Worm (Caenorhabditis elegans) whole organism, young adult: ENCODE data around the gene rps-1.

Source experiments
- B0035.1 ChIP-seq: sonication (generic microtip); optimal IDR thresholded peaks from 2 replicates; lab custom pipeline; 2016; ENCODE audit warnings: missing genetic modification characterization, mild to moderate bottlenecking, missing compliant biosample characterization, missing genotype, missing genetic modification reagents
- B0261.1 ChIP-seq: sonication (generic microtip); optimal IDR thresholded peaks from 2 replicates; lab custom pipeline; 2016; ENCODE audit warnings: mild to moderate bottlenecking, missing genetic modification characterization, moderate library complexity, missing compliant biosample characterization
- F33H1.4 ChIP-seq: fragments of 200-800 bp; sonication (Bioruptor generic); IDR thresholded peaks from 2 replicates; pipeline ENCODE4 v1.3.6; 2022; ENCODE audit warnings: missing genetic modification reagents, missing genetic modification characterization, missing compliant biosample characterization
- F57A8.1 ChIP-seq: fragments of 200-800 bp; sonication (Bioruptor generic); optimal IDR thresholded peaks from 2 replicates; lab custom pipeline; 2018; ENCODE audit warnings: mild to moderate bottlenecking, missing genetic modification characterization, moderate library complexity, missing compliant biosample characterization
- K12H6.12 ChIP-seq: fragments of 200-800 bp; sonication (Bioruptor generic); optimal IDR thresholded peaks from 2 replicates; lab custom pipeline; 2018; ENCODE audit warnings: mild to moderate bottlenecking, missing genetic modification characterization, missing compliant biosample characterization
- T26A5.8 ChIP-seq: sonication (generic microtip); optimal IDR thresholded peaks from 2 replicates; lab custom pipeline; 2016; ENCODE audit warnings: missing genetic modification characterization, missing compliant biosample characterization
- Y56A3A.18 ChIP-seq: fragments of 200-800 bp; sonication (Bioruptor generic); IDR thresholded peaks from 2 replicates; pipeline ENCODE4 v1.3.6; 2022; ENCODE audit warnings: missing genetic modification reagents, missing genetic modification characterization, missing compliant biosample characterization
- Y67H2A.10 ChIP-seq: fragments of 200-800 bp; sonication (Bioruptor generic); conservative IDR thresholded peaks from 2 replicates; pipeline ENCODE4 v1.3.6; 2022; ENCODE audit warnings: missing genetic modification reagents, missing genetic modification characterization, missing compliant biosample characterization
- ZK185.1 ChIP-seq: sonication (generic microtip); optimal IDR thresholded peaks from 2 replicates; lab custom pipeline; 2016; ENCODE audit warnings: mild to moderate bottlenecking, missing genetic modification characterization, missing compliant biosample characterization; ENCODE audit not compliant: poor library complexity, severe bottlenecking
- athp-1 ChIP-seq: sonication (generic microtip); optimal IDR thresholded peaks from 2 replicates; lab custom pipeline; 2017; ENCODE audit warnings: mild to moderate bottlenecking, missing genetic modification characterization, missing compliant biosample characterization
- bed-1 ChIP-seq: fragments of 200-800 bp; sonication (Bioruptor generic); IDR thresholded peaks from 2 replicates; pipeline ENCODE4 v1.3.6; 2022; ENCODE audit warnings: missing genetic modification reagents, missing genetic modification characterization, missing compliant biosample characterization
- ccch-3 ChIP-seq: fragments of 200-800 bp; sonication (Bioruptor generic); optimal IDR thresholded peaks from 2 replicates; lab custom pipeline; 2018; ENCODE audit warnings: mild to moderate bottlenecking, missing genetic modification characterization, missing compliant biosample characterization
- cebp-1 ChIP-seq, 2 experiments: fragments of 200-800 bp in 1 of 2; sonication (Bioruptor generic) in 1 of 2; sonication (generic microtip) in 1 of 2; IDR thresholded peaks in 1 of 2; optimal IDR thresholded peaks in 1 of 2; 2 replicates each; pipeline versions ENCODE4 v1.3.6 to Lab custom; 2017 to 2022; ENCODE audit warnings: missing compliant biosample characterization in 2 of 2, missing genetic modification characterization in 2 of 2, mild to moderate bottlenecking in 1 of 2, missing genetic modification reagents in 1 of 2, moderate library complexity in 1 of 2
- ceh-40 ChIP-seq: fragments of 200-800 bp; sonication (Bioruptor generic); IDR thresholded peaks from 2 replicates; pipeline ENCODE4 v1.3.6; 2022; ENCODE audit warnings: missing genetic modification characterization, missing compliant biosample characterization
- ceh-91 ChIP-seq: fragments of 200-800 bp; sonication (Bioruptor generic); IDR thresholded peaks from 2 replicates; pipeline ENCODE4 v1.3.6; 2022; ENCODE audit warnings: missing genetic modification reagents, missing genetic modification characterization, missing compliant biosample characterization
- dox-1 ChIP-seq: fragments of 200-800 bp; sonication (Bioruptor generic); IDR thresholded peaks from 2 replicates; pipeline ENCODE4 v1.3.6; 2022; ENCODE audit warnings: missing genetic modification reagents, missing genetic modification characterization, missing compliant biosample characterization
- dpl-1 ChIP-seq: fragments of 150-350 bp; optimal IDR thresholded peaks from 2 replicates; lab custom pipeline; 2014; ENCODE audit warnings: missing biosample characterization, missing genetic modification reagents, missing genetic modification characterization
- ekl-4 ChIP-seq: fragments of 200-800 bp; sonication (Bioruptor generic); IDR thresholded peaks from 2 replicates; pipeline ENCODE4 v1.3.6; 2022; ENCODE audit warnings: missing genetic modification reagents, missing genetic modification characterization, missing compliant biosample characterization
- fkh-3 ChIP-seq: sonication (generic microtip); optimal IDR thresholded peaks from 2 replicates; lab custom pipeline; 2016; ENCODE audit warnings: mild to moderate bottlenecking, missing genetic modification characterization, missing compliant biosample characterization
- gei-17 ChIP-seq: fragments of 200-800 bp; sonication (Bioruptor generic); optimal IDR thresholded peaks from 2 replicates; lab custom pipeline; 2018; ENCODE audit warnings: mild to moderate bottlenecking, missing genetic modification characterization, missing compliant biosample characterization
- him-1 ChIP-seq: sonication (generic microtip); optimal IDR thresholded peaks from 2 replicates; lab custom pipeline; 2016; ENCODE audit warnings: missing genotype, missing genetic modification reagents, missing genetic modification characterization, missing compliant biosample characterization
- hmg-1.2 ChIP-seq: fragments of 200-800 bp; sonication (Bioruptor generic); IDR thresholded peaks from 2 replicates; pipeline ENCODE4 v1.3.6; 2022; ENCODE audit warnings: missing genetic modification reagents, missing genetic modification characterization, missing compliant biosample characterization
- hrde-1 ChIP-seq: sonication (generic microtip); optimal IDR thresholded peaks from 2 replicates; lab custom pipeline; 2016; ENCODE audit warnings: missing genetic modification characterization, mild to moderate bottlenecking, missing compliant biosample characterization, moderate library complexity, missing genotype, missing genetic modification reagents, borderline replicate concordance
- hsf-1 ChIP-seq: fragments of 200-800 bp; sonication (Bioruptor generic); IDR thresholded peaks from 2 replicates; pipeline ENCODE4 v1.3.6; 2022; ENCODE audit warnings: missing genetic modification reagents, missing genetic modification characterization, missing compliant biosample characterization
- lag-1 ChIP-seq: fragments of 200-800 bp; sonication (Bioruptor generic); IDR thresholded peaks from 2 replicates; pipeline ENCODE4 v1.3.6; 2022; ENCODE audit warnings: missing genetic modification reagents, missing genetic modification characterization, missing compliant biosample characterization
- let-526 ChIP-seq: fragments of 200-800 bp; sonication (Bioruptor generic); IDR thresholded peaks from 2 replicates; pipeline ENCODE4 v1.3.6; 2022; ENCODE audit warnings: missing genetic modification reagents, missing genetic modification characterization, missing compliant biosample characterization
- lin-35 ChIP-seq, 3 experiments: fragments of 150-350 bp in 2 of 3; sonication (generic microtip) in 1 of 3; optimal IDR thresholded peaks; 2 replicates each; lab custom pipeline; 2014 to 2018; ENCODE audit warnings: missing biosample characterization in 3 of 3, missing genetic modification characterization in 3 of 3, missing genetic modification reagents in 3 of 3
- lin-40 ChIP-seq: sonication (generic microtip); optimal IDR thresholded peaks from 2 replicates; lab custom pipeline; 2016; ENCODE audit warnings: missing genetic modification characterization, mild to moderate bottlenecking, missing compliant biosample characterization, missing genotype, missing genetic modification reagents
- lin-54 ChIP-seq: fragments of 200-800 bp; sonication (Bioruptor generic); optimal IDR thresholded peaks from 2 replicates; lab custom pipeline; 2018; ENCODE audit warnings: mild to moderate bottlenecking, missing genetic modification characterization, missing compliant biosample characterization
- lsy-27 ChIP-seq: sonication (generic microtip); optimal IDR thresholded peaks from 2 replicates; lab custom pipeline; 2017; ENCODE audit warnings: missing genetic modification characterization, mild to moderate bottlenecking, missing compliant biosample characterization, antibody characterized with exemption, missing genotype, borderline replicate concordance; ENCODE audit not compliant: insufficient read depth
- madf-10 ChIP-seq: sonication (generic microtip); optimal IDR thresholded peaks from 2 replicates; lab custom pipeline; 2016; ENCODE audit warnings: mild to moderate bottlenecking, missing genetic modification characterization, missing compliant biosample characterization
- mel-28 ChIP-seq: sonication (generic microtip); optimal IDR thresholded peaks from 2 replicates; lab custom pipeline; 2016; ENCODE audit warnings: borderline replicate concordance, mild to moderate bottlenecking, missing genetic modification characterization, missing compliant biosample characterization
- nfyb-1 ChIP-seq: fragments of 200-800 bp; sonication (Bioruptor generic); IDR thresholded peaks from 2 replicates; pipeline ENCODE4 v1.3.6; 2022; ENCODE audit warnings: missing genetic modification reagents, missing genetic modification characterization, missing compliant biosample characterization
- nhr-27 ChIP-seq: fragments of 200-800 bp; sonication (Bioruptor generic); optimal IDR thresholded peaks from 2 replicates; lab custom pipeline; 2018; ENCODE audit warnings: mild to moderate bottlenecking, missing genetic modification characterization, moderate library complexity, missing compliant biosample characterization
- nhr-80 ChIP-seq: sonication (generic microtip); optimal IDR thresholded peaks from 2 replicates; lab custom pipeline; 2016; ENCODE audit warnings: missing genetic modification characterization, missing compliant biosample characterization
- pbrm-1 ChIP-seq: fragments of 200-800 bp; sonication (Bioruptor generic); IDR thresholded peaks from 2 replicates; pipeline ENCODE4 v1.3.6; 2022; ENCODE audit warnings: missing genetic modification reagents, missing genetic modification characterization, missing compliant biosample characterization
- rpc-1 ChIP-seq, 2 experiments: fragments of 150-350 bp in 1 of 2; sonication (generic microtip) in 1 of 2; optimal IDR thresholded peaks; 2 replicates each; lab custom pipeline; 2014 to 2018; ENCODE audit warnings: missing biosample characterization in 1 of 2, missing genetic modification characterization in 1 of 2, missing genetic modification reagents in 1 of 2, missing genotype in 1 of 2
- snpc-1.1 ChIP-seq: sonication (generic microtip); optimal IDR thresholded peaks from 2 replicates; lab custom pipeline; 2017; ENCODE audit warnings: missing genetic modification characterization, mild to moderate bottlenecking, missing compliant biosample characterization, antibody characterized with exemption, moderate library complexity, missing genotype, missing genetic modification reagents; ENCODE audit not compliant: insufficient read depth
- somi-1 ChIP-seq: fragments of 200-800 bp; sonication (Bioruptor generic); optimal IDR thresholded peaks from 2 replicates; lab custom pipeline; 2018; ENCODE audit warnings: mild to moderate bottlenecking, missing genetic modification characterization, missing compliant biosample characterization
- sptf-2 ChIP-seq: fragments of 200-800 bp; sonication (Bioruptor generic); optimal IDR thresholded peaks from 2 replicates; lab custom pipeline; 2018; ENCODE audit warnings: mild to moderate bottlenecking, missing genetic modification characterization, missing compliant biosample characterization
- tbx-9 ChIP-seq: sonication (generic microtip); optimal IDR thresholded peaks from 2 replicates; lab custom pipeline; 2016; ENCODE audit warnings: borderline replicate concordance, missing genetic modification characterization, inconsistent platforms, missing compliant biosample characterization
- tlf-1 ChIP-seq: fragments of 200-800 bp; sonication (Bioruptor generic); optimal IDR thresholded peaks from 2 replicates; lab custom pipeline; 2018; ENCODE audit warnings: mild to moderate bottlenecking, missing genetic modification characterization, missing compliant biosample characterization
- unc-130 ChIP-seq: sonication (generic microtip); optimal IDR thresholded peaks from 2 replicates; lab custom pipeline; 2016; ENCODE audit warnings: missing genetic modification reagents, missing genetic modification characterization, missing compliant biosample characterization
- xnd-1 ChIP-seq: sonication (generic microtip); optimal IDR thresholded peaks from 2 replicates; lab custom pipeline; 2016; ENCODE audit warnings: missing genotype, missing genetic modification reagents, missing genetic modification characterization, missing compliant biosample characterization
- ztf-22 ChIP-seq: fragments of 200-800 bp; sonication (Bioruptor generic); optimal IDR thresholded peaks from 2 replicates; lab custom pipeline; 2018; ENCODE audit warnings: mild to moderate bottlenecking, missing genetic modification characterization, moderate library complexity, missing compliant biosample characterization

Gene rps-1

ce11 chrIII:4508064-4508905 is 32.6 kb downstream of the rps-1 start, which contains the start of the genes cct-5 and F25F2.1 (continued):
- TF ChIP-seq somi-1 (GFP tag; lab: Kevin White, UChicago) (no peak), mel-28 (tag; lab: Kevin White, UChicago) (no peak), lin-40 (tag; lab: Kevin White, UChicago) (no peak), cebp-1 (GFP tag; IDR thresholded peaks at IDR 0.05; lab: Robert Waterston, UW) (no peak; the same call in 1 of the 2 replicates), cebp-1 (tag; optimal IDR thresholded peaks at IDR 0.05; lab: Kevin White, UChicago) (no peak), lsy-27 (peak; percentile 19), ceh-91 (GFP tag; lab: Robert Waterston, UW) (peak; percentile 96), B0035.1 (tag; lab: Kevin White, UChicago) (no peak), him-1 (peak; percentile 47), hmg-1.2 (GFP tag; lab: Robert Waterston, UW) (peak; percentile 67), ztf-22 (no peak), Y67H2A.10 (GFP tag; lab: Robert Waterston, UW) (peak; percentile 65; the same call in 1 of the 2 replicates), lin-54 (GFP tag; lab: Kevin White, UChicago) (peak; percentile 95), gei-17 (no peak), tbx-9 (tag; lab: Kevin White, UChicago) (no peak), lag-1 (no peak), dpl-1 (GFP tag; lab: Kevin White, UChicago) (peak; percentile 96), F33H1.4 (GFP tag; lab: Robert Waterston, UW) (peak; percentile 81), F57A8.1 (GFP tag; lab: Kevin White, UChicago) (no peak), Y56A3A.18 (GFP tag; lab: Robert Waterston, UW) (no peak), xnd-1 (tag; lab: Kevin White, UChicago) (peak; percentile 82), ekl-4 (GFP tag; lab: Robert Waterston, UW) (peak; percentile 79), tlf-1 (GFP tag; lab: Kevin White, UChicago) (peak; percentile 90), ZK185.1 (tag; lab: Kevin White, UChicago) (no peak), bed-1 (GFP tag; lab: Robert Waterston, UW) (no peak), unc-130 (GFP tag; lab: Kevin White, UChicago) (peak; percentile 79), madf-10 (no peak), nhr-80 (tag; lab: Kevin White, UChicago) (no peak), fkh-3 (tag; lab: Kevin White, UChicago) (no peak), hsf-1 (GFP tag; lab: Robert Waterston, UW) (peak; percentile 98), pbrm-1 (GFP tag; lab: Robert Waterston, UW) (peak; percentile 70), nfyb-1 (0 out of 2 replicates have a peak, but pooled peaks have one; percentile 51), nhr-27 (tag; lab: Kevin White, UChicago) (no peak), T26A5.8 (no peak), hrde-1 (peak; percentile 24), snpc-1.1 (tag; lab: Kevin White, UChicago) (peak; percentile 53), B0261.1 (no peak), athp-1 (peak; percentile 77), lin-35 (GFP tag; optimal IDR thresholded peaks at IDR 0.05; lab: Kevin White, UChicago) (peak in 2 of 3 experiments; percentile 62 to 66), K12H6.12 (tag; lab: Kevin White, UChicago) (no peak), rpc-1 (optimal IDR thresholded peaks at IDR 0.05; lab: Kevin White, UChicago) (no peak), rpc-1 (tag; optimal IDR thresholded peaks at IDR 0.05; lab: Kevin White, UChicago) (no peak), dox-1 (GFP tag; lab: Robert Waterston, UW) (peak; percentile 93), ccch-3 (GFP tag; lab: Kevin White, UChicago) (no peak), let-526 (no peak), sptf-2 (no peak), ceh-40 (GFP tag; lab: Robert Waterston, UW) (no peak)
